Worm (Caenorhabditis elegans) whole organism, L4 larva: ENCODE results near the gene mnm-2.

Experiments
- F49E8.2 ChIP-seq: sonication (generic microtip); optimal IDR thresholded peaks from 2 replicates; lab custom pipeline; 2016; ENCODE audit warnings: missing compliant biosample characterization, mild to moderate bottlenecking, missing genetic modification characterization, borderline replicate concordance
- T26A8.4 ChIP-seq: fragments of 200-800 bp; sonication (Bioruptor generic); IDR thresholded peaks from 2 replicates; pipeline ENCODE4 v1.3.6; 2022; ENCODE audit warnings: missing genetic modification characterization, missing compliant biosample characterization
- Y105C5A.15 ChIP-seq: fragments of 200-800 bp; sonication (Bioruptor generic); IDR thresholded peaks from 2 replicates; pipeline ENCODE4 v1.3.6; 2022; ENCODE audit warnings: missing genetic modification characterization, missing compliant biosample characterization
- Y5F2A.4 ChIP-seq: fragments of 200-800 bp; sonication (Bioruptor generic); optimal IDR thresholded peaks from 2 replicates; lab custom pipeline; 2018; ENCODE audit warnings: mild to moderate bottlenecking, missing genetic modification characterization, missing compliant biosample characterization
- aha-1 ChIP-seq: fragments of 150-350 bp; peaks from one replicate; lab custom pipeline; 2014; ENCODE audit warnings: missing biosample characterization, missing genetic modification characterization
- ceh-28 ChIP-seq: fragments of 150-350 bp; optimal IDR thresholded peaks from 2 replicates; lab custom pipeline; 2014; ENCODE audit warnings: missing biosample characterization, missing genetic modification reagents, missing genetic modification characterization
- ceh-44 ChIP-seq: fragments of 200-800 bp; sonication (Bioruptor generic); IDR thresholded peaks from 2 replicates; pipeline ENCODE4 v1.3.6; 2022; ENCODE audit warnings: missing genetic modification reagents, missing genetic modification characterization, missing compliant biosample characterization
- ceh-62 ChIP-seq: sonication (generic microtip); optimal IDR thresholded peaks from 2 replicates; lab custom pipeline; 2017; ENCODE audit warnings: missing biosample characterization, missing genetic modification characterization
- ceh-82 ChIP-seq: sonication (generic microtip); optimal IDR thresholded peaks from 2 replicates; lab custom pipeline; 2017; ENCODE audit warnings: missing biosample characterization, missing genetic modification characterization
- daf-12 ChIP-seq: fragments of 150-350 bp; optimal IDR thresholded peaks from 2 replicates; lab custom pipeline; 2014; ENCODE audit warnings: missing biosample characterization, missing genetic modification reagents, missing genetic modification characterization
- daf-19 ChIP-seq: fragments of 200-800 bp; sonication (Bioruptor generic); conservative IDR thresholded peaks from 2 replicates; pipeline ENCODE4 v1.3.6; 2022; ENCODE audit warnings: missing genetic modification characterization, missing compliant biosample characterization
- dmd-8 ChIP-seq: fragments of 200-800 bp; sonication (Bioruptor generic); IDR thresholded peaks from 2 replicates; pipeline ENCODE4 v1.3.6; 2022; ENCODE audit warnings: missing genetic modification characterization, missing compliant biosample characterization
- dmd-9 ChIP-seq: fragments of 200-800 bp; sonication (Bioruptor generic); IDR thresholded peaks from 2 replicates; pipeline ENCODE4 v1.3.6; 2022; ENCODE audit warnings: missing genetic modification reagents, missing genetic modification characterization, missing compliant biosample characterization
- dpl-1 ChIP-seq: fragments of 150-350 bp; optimal IDR thresholded peaks from 2 replicates; lab custom pipeline; 2014; ENCODE audit warnings: missing biosample characterization, missing genetic modification reagents, missing genetic modification characterization
- duxl-1 ChIP-seq: sonication (generic microtip); optimal IDR thresholded peaks from 2 replicates; lab custom pipeline; 2016; ENCODE audit warnings: mild to moderate bottlenecking, missing genetic modification characterization, moderate library complexity, missing compliant biosample characterization; ENCODE audit not compliant: poor library complexity
- dve-1 ChIP-seq: sonication (generic microtip); optimal IDR thresholded peaks from 2 replicates; lab custom pipeline; 2017; ENCODE audit warnings: antibody characterized with exemption, mild to moderate bottlenecking, missing genetic modification characterization, missing compliant biosample characterization; ENCODE audit not compliant: insufficient read depth
- egl-43 ChIP-seq: fragments of 200-800 bp; sonication (Bioruptor generic); IDR thresholded peaks from 2 replicates; pipeline ENCODE4 v1.3.6; 2022; ENCODE audit warnings: missing genetic modification reagents, missing genetic modification characterization, missing compliant biosample characterization
- fkh-10 ChIP-seq: fragments of 150-350 bp; optimal IDR thresholded peaks from 2 replicates; lab custom pipeline; 2014; ENCODE audit warnings: missing biosample characterization, missing genetic modification reagents, missing genetic modification characterization
- fos-1 ChIP-seq: fragments of 150-350 bp; optimal IDR thresholded peaks from 2 replicates; lab custom pipeline; 2014; ENCODE audit warnings: missing biosample characterization, missing genetic modification characterization
- gei-8 ChIP-seq: fragments of 200-800 bp; sonication (Bioruptor generic); optimal IDR thresholded peaks from 2 replicates; lab custom pipeline; 2018; ENCODE audit warnings: mild to moderate bottlenecking, missing genetic modification characterization, missing compliant biosample characterization
- hif-1 ChIP-seq, 2 experiments: sonication (generic microtip); optimal IDR thresholded peaks; 2 replicates each; lab custom pipeline; 2016 to 2017; ENCODE audit warnings: missing compliant biosample characterization in 2 of 2, missing genetic modification characterization in 2 of 2, missing genetic modification reagents in 2 of 2, missing genotype in 2 of 2, mild to moderate bottlenecking in 1 of 2
- hlh-11 ChIP-seq: fragments of 200-800 bp; sonication (Bioruptor generic); optimal IDR thresholded peaks from 2 replicates; lab custom pipeline; 2018; ENCODE audit warnings: mild to moderate bottlenecking, missing genetic modification characterization, missing compliant biosample characterization
- hlh-30 ChIP-seq: sonication (generic microtip); optimal IDR thresholded peaks from 2 replicates; lab custom pipeline; 2017; ENCODE audit warnings: antibody characterized with exemption, mild to moderate bottlenecking, missing genetic modification characterization, missing compliant biosample characterization; ENCODE audit not compliant: insufficient read depth
- lim-7 ChIP-seq: fragments of 200-800 bp; sonication (Bioruptor generic); IDR thresholded peaks from 2 replicates; pipeline ENCODE4 v1.3.6; 2022; ENCODE audit warnings: missing genetic modification characterization, missing compliant biosample characterization
- lin-38 ChIP-seq: fragments of 200-800 bp; sonication (Bioruptor generic); IDR thresholded peaks from 2 replicates; pipeline ENCODE4 v1.3.6; 2022; ENCODE audit warnings: missing genetic modification reagents, missing genetic modification characterization, missing compliant biosample characterization
- lir-3 ChIP-seq: sonication (generic microtip); optimal IDR thresholded peaks from 2 replicates; lab custom pipeline; 2016; ENCODE audit warnings: mild to moderate bottlenecking, missing genetic modification characterization, missing compliant biosample characterization
- madf-5 ChIP-seq, 2 experiments: fragments of 200-800 bp; sonication (Bioruptor generic); IDR thresholded peaks; 2 replicates each; pipeline ENCODE4 v1.3.6; 2022; ENCODE audit warnings: missing compliant biosample characterization in 2 of 2, missing genetic modification characterization in 2 of 2
- madf-9 ChIP-seq: fragments of 200-800 bp; sonication (Bioruptor generic); conservative IDR thresholded peaks from 2 replicates; pipeline ENCODE4 v1.3.6; 2022; ENCODE audit warnings: missing genetic modification reagents, missing genetic modification characterization, missing compliant biosample characterization
- mdt-29 ChIP-seq: fragments of 200-800 bp; sonication (Bioruptor generic); IDR thresholded peaks from 2 replicates; pipeline ENCODE4 v1.3.6; 2022; ENCODE audit warnings: missing genetic modification reagents, missing genetic modification characterization, missing compliant biosample characterization
- mes-2 ChIP-seq: sonication (generic microtip); optimal IDR thresholded peaks from 2 replicates; lab custom pipeline; 2016; ENCODE audit warnings: missing genotype, mild to moderate bottlenecking, missing genetic modification characterization, missing compliant biosample characterization; ENCODE audit not compliant: poor library complexity, severe bottlenecking
- mxl-2 ChIP-seq: fragments of 200-800 bp; sonication (Bioruptor generic); conservative IDR thresholded peaks from 2 replicates; pipeline ENCODE4 v1.3.6; 2022; ENCODE audit warnings: missing genetic modification reagents, missing genetic modification characterization, missing compliant biosample characterization
- mxl-3 ChIP-seq: fragments of 200-800 bp; sonication (Bioruptor generic); optimal IDR thresholded peaks from 2 replicates; lab custom pipeline; 2018; ENCODE audit warnings: mild to moderate bottlenecking, missing genetic modification characterization, missing compliant biosample characterization
- nhr-11 ChIP-seq: fragments of 150-350 bp; optimal IDR thresholded peaks from 2 replicates; lab custom pipeline; 2014; ENCODE audit warnings: missing biosample characterization, missing genetic modification characterization
- nhr-111 ChIP-seq: fragments of 200-800 bp; sonication (Bioruptor generic); optimal IDR thresholded peaks from 2 replicates; lab custom pipeline; 2018; ENCODE audit warnings: mild to moderate bottlenecking, missing genetic modification characterization, missing compliant biosample characterization
- nhr-237 ChIP-seq: sonication (generic microtip); optimal IDR thresholded peaks from 2 replicates; lab custom pipeline; 2017; ENCODE audit warnings: missing biosample characterization, missing genetic modification characterization
- nhr-42 ChIP-seq: fragments of 200-800 bp; sonication (Bioruptor generic); IDR thresholded peaks from 2 replicates; pipeline ENCODE4 v1.3.6; 2022; ENCODE audit warnings: missing genetic modification characterization, missing compliant biosample characterization
- pqm-1 ChIP-seq: sonication (generic microtip); optimal IDR thresholded peaks from 2 replicates; lab custom pipeline; 2017; ENCODE audit warnings: missing biosample characterization, missing genetic modification characterization
- sdz-12 ChIP-seq: fragments of 200-800 bp; sonication (Bioruptor generic); optimal IDR thresholded peaks from 2 replicates; lab custom pipeline; 2018; ENCODE audit warnings: mild to moderate bottlenecking, missing genetic modification characterization, missing compliant biosample characterization
- snpc-1.2 ChIP-seq: fragments of 200-800 bp; sonication (Bioruptor generic); IDR thresholded peaks from 2 replicates; pipeline ENCODE4 v1.3.6; 2022; ENCODE audit warnings: missing genetic modification reagents, missing genetic modification characterization, missing compliant biosample characterization
- spr-1 ChIP-seq: sonication (generic microtip); optimal IDR thresholded peaks from 2 replicates; lab custom pipeline; 2016; ENCODE audit warnings: mild to moderate bottlenecking, missing genetic modification characterization, missing compliant biosample characterization
- tag-97 ChIP-seq: fragments of 200-800 bp; sonication (Bioruptor generic); IDR thresholded peaks from 2 replicates; pipeline ENCODE4 v1.3.6; 2022; ENCODE audit warnings: missing genetic modification characterization, missing compliant biosample characterization
- unc-130 ChIP-seq: sonication (generic microtip); optimal IDR thresholded peaks from 2 replicates; lab custom pipeline; 2016; ENCODE audit warnings: missing genetic modification reagents, missing genetic modification characterization, missing compliant biosample characterization
- unc-62 ChIP-seq, 3 experiments: fragments of 150-350 bp in 1 of 3; sonication (generic microtip); optimal IDR thresholded peaks in 2 of 3; peaks in 1 of 3; 1 replicate in 1 of 3; 2 replicates in 2 of 3; lab custom pipeline; 2014 to 2017; ENCODE audit warnings: missing biosample characterization in 3 of 3, missing genetic modification characterization in 3 of 3, missing genetic modification reagents in 3 of 3, missing genotype in 1 of 3
- zfp-2 ChIP-seq: sonication (generic microtip); optimal IDR thresholded peaks from 2 replicates; lab custom pipeline; 2016; ENCODE audit warnings: mild to moderate bottlenecking, missing genetic modification characterization, missing compliant biosample characterization
- zfp-3 ChIP-seq: fragments of 200-800 bp; sonication (Bioruptor generic); conservative IDR thresholded peaks from 2 replicates; pipeline ENCODE4 v1.3.6; 2022; ENCODE audit warnings: missing genetic modification reagents, missing genetic modification characterization, missing compliant biosample characterization
- zip-11 ChIP-seq: fragments of 200-800 bp; sonication (Bioruptor generic); IDR thresholded peaks from 2 replicates; pipeline ENCODE4 v1.3.6; 2022; ENCODE audit warnings: missing genetic modification characterization, missing compliant biosample characterization
- ztf-7 ChIP-seq: fragments of 150-350 bp; optimal IDR thresholded peaks from 2 replicates; lab custom pipeline; 2014; ENCODE audit warnings: missing biosample characterization, missing genetic modification characterization

The mnm-2 gene

ce11 chrX:7393167-7393566, 31.5 kb downstream of the mnm-2 start, which contains the start of gene gad-2:
TSS of gene gad-2 (plus strand) at chrX:7393467.
- TF ChIP-seq mxl-2 (GFP tag; lab: Robert Waterston, UW) (no peak), dve-1 (tag; lab: Kevin White, UChicago) (no peak), tag-97 (GFP tag; lab: Robert Waterston, UW) (no peak), pqm-1 (tag; lab: Kevin White, UChicago) (no peak), nhr-237 (tag; lab: Kevin White, UChicago) (no peak), F49E8.2 (tag; lab: Kevin White, UChicago) (no peak), sdz-12 (GFP tag; lab: Kevin White, UChicago) (no peak), ztf-7 (tag; lab: Kevin White, UChicago) (no peak), ceh-82 (no peak), lir-3 (no peak), hlh-11 (tag; lab: Kevin White, UChicago) (no peak)

ce11 chrX:7390270-7390669, 34.4 kb downstream of the mnm-2 start, which contains the start of gene C10A4.6:
TSS of gene C10A4.6 (plus strand) at chrX:7390570.
- TF ChIP-seq unc-62 (GFP tag; optimal IDR thresholded peaks at IDR 0.05 in 1 of 2; lab: Kevin White, UChicago) (peak in 1 of 2 experiments; percentile 27), unc-62 (tag; optimal IDR thresholded peaks at IDR 0.05; lab: Kevin White, UChicago) (no peak), nhr-111 (GFP tag; lab: Kevin White, UChicago) (no peak), aha-1 (tag; lab: Kevin White, UChicago) (no peak), zip-11 (GFP tag; lab: Robert Waterston, UW) (no peak), fos-1 (tag; lab: Kevin White, UChicago) (no peak), dmd-9 (GFP tag; lab: Robert Waterston, UW) (no peak), unc-130 (GFP tag; lab: Kevin White, UChicago) (no peak), pqm-1 (tag; lab: Kevin White, UChicago) (no peak)
- TF ChIP-seq, all 104 proteins: peak for 1

ce11 chrX:7378608-7379007, 46.1 kb downstream of the mnm-2 start:
- TF ChIP-seq mes-2 (no peak), daf-19 (no peak), daf-12 (tag; lab: Kevin White, UChicago) (no peak), nhr-11 (tag; lab: Kevin White, UChicago) (no peak), Y105C5A.15 (GFP tag; lab: Robert Waterston, UW) (no peak), dpl-1 (no peak), spr-1 (tag; lab: Kevin White, UChicago) (no peak), zfp-2 (tag; lab: Kevin White, UChicago) (no peak), mdt-29 (GFP tag; lab: Robert Waterston, UW) (no peak), gei-8 (GFP tag; lab: Kevin White, UChicago) (peak; percentile 22), fkh-10 (no peak), madf-5 (GFP tag; IDR thresholded peaks at IDR 0.05; lab: Robert Waterston, UW) (0 out of 4 replicates have a peak, but pooled peaks of 1 of the 2 experiments have one; percentile 46), lir-3 (no peak), egl-43 (no peak), Y5F2A.4 (GFP tag; lab: Kevin White, UChicago) (no peak), hlh-30 (peak; percentile 19), ceh-44 (no peak), lin-38 (GFP tag; lab: Robert Waterston, UW) (no peak), ceh-28 (tag; lab: Kevin White, UChicago) (no peak), dmd-8 (GFP tag; lab: Robert Waterston, UW) (no peak), duxl-1 (tag; lab: Kevin White, UChicago) (no peak), zip-11 (GFP tag; lab: Robert Waterston, UW) (0 out of 2 replicates have a peak, but pooled peaks have one; percentile 16), hif-1 (tag; optimal IDR thresholded peaks at IDR 0.05; lab: Kevin White, UChicago) (no peak), ceh-62 (tag; lab: Kevin White, UChicago) (no peak), sdz-12 (GFP tag; lab: Kevin White, UChicago) (no peak), lim-7 (GFP tag; lab: Robert Waterston, UW) (no peak), mxl-3 (GFP tag; lab: Kevin White, UChicago) (peak; percentile 1), madf-9 (GFP tag; lab: Robert Waterston, UW) (no peak), zfp-3 (no peak), nhr-42 (GFP tag; lab: Robert Waterston, UW) (no peak), snpc-1.2 (no peak), T26A8.4 (GFP tag; lab: Robert Waterston, UW) (no peak)
